Worm (Caenorhabditis elegans): ENCODE measurements around the gene VW02B12L.2.

DNA sequence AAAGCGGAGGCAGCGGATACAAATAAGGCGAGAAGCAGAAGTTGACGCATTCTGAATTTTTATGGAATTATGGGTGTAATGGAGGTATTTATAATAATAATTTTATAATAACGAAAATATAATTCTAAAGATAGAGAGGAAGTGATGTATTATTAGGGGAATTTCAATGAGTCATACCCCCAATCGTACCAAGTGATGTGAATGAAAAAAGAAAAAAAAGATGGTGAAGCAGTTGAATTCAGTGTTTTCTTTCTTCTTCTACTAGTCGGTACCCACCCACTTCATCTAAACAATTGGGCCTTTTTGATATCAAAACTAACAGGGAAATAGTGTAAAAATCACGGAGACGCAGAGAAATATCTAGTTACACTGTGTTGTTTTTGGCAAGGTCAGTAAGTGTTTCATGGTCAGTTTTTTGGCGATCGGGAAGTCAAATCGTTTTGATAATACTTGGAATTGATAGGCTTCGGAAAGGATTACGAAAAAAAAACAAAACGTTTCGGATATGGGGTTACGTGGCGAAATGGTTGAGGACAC, 46.6 kb upstream of the VW02B12L.2 start, which contains the start of gene ttr-18:
- no peak for TF ChIP-seq ztf-23 (GFP tag; IDR thresholded peaks at IDR 0.05)
- TF ChIP-seq ztf-29 (GFP tag; IDR thresholded peaks at IDR 0.05), result no peak
- no peak for TF ChIP-seq flt-1 (GFP tag; IDR thresholded peaks at IDR 0.05)
- no peak for TF ChIP-seq med-1 (GFP tag; optimal IDR thresholded peaks at IDR 0.05; ENCODE audit: insufficient read depth)
- no peak for TF ChIP-seq klf-2 (GFP tag; conservative IDR thresholded peaks at IDR 0.05)
- no peak for TF ChIP-seq ref-1 (GFP tag; conservative IDR thresholded peaks at IDR 0.05)
- no peak for TF ChIP-seq cog-1 (tag; optimal IDR thresholded peaks at IDR 0.05)
